Fruit fly (Drosophila melanogaster) whole organism, adult: ENCODE measurements around the gene CG14383.
A peak's percentile ranks its signal among the peaks of the same experiment; 100 is the strongest.

ENCODE experiments used
- CG11617 ChIP-seq: fragments of 200-800 bp; sonication (Bioruptor generic); optimal IDR thresholded peaks from 2 replicates; lab custom pipeline; 2017; ENCODE audit warnings: mild to moderate bottlenecking, missing biosample characterization, missing genetic modification reagents, missing genetic modification characterization
- CG12768 ChIP-seq: fragments of 200-800 bp; sonication (Bioruptor generic); optimal IDR thresholded peaks from 2 replicates; lab custom pipeline; 2017; ENCODE audit warnings: missing biosample characterization, missing genetic modification characterization, mild to moderate bottlenecking, moderate library complexity, missing genetic modification reagents
- CG14711 ChIP-seq: fragments of 200-800 bp; sonication (Bioruptor generic); optimal IDR thresholded peaks from 2 replicates; lab custom pipeline; 2018; ENCODE audit warnings: missing biosample characterization, mild to moderate bottlenecking, missing genetic modification characterization, moderate library complexity
- CG1620 ChIP-seq: fragments of 200-800 bp; sonication (Bioruptor generic); optimal IDR thresholded peaks from 2 replicates; lab custom pipeline; 2016; ENCODE audit warnings: missing biosample characterization, missing genetic modification characterization
- CG33017 ChIP-seq: fragments of 200-800 bp; sonication (Bioruptor generic); optimal IDR thresholded peaks from 2 replicates; lab custom pipeline; 2018; ENCODE audit warnings: missing biosample characterization, mild to moderate bottlenecking, missing genetic modification characterization, moderate library complexity
- CG5204 ChIP-seq: fragments of 200-800 bp; sonication (Bioruptor generic); optimal IDR thresholded peaks from 2 replicates; lab custom pipeline; 2016; ENCODE audit warnings: missing biosample characterization, missing genetic modification characterization
- CG7045 ChIP-seq: fragments of 200-800 bp; sonication (Bioruptor generic); optimal IDR thresholded peaks from 2 replicates; lab custom pipeline; 2017; ENCODE audit warnings: missing biosample characterization, mild to moderate bottlenecking, missing genetic modification characterization
- CG7101 ChIP-seq: fragments of 200-800 bp; sonication (Bioruptor generic); optimal IDR thresholded peaks from 2 replicates; lab custom pipeline; 2018; ENCODE audit warnings: missing biosample characterization, mild to moderate bottlenecking, missing genetic modification characterization, moderate library complexity
- Clk ChIP-seq: fragments of 200-800 bp; sonication (Bioruptor generic); optimal IDR thresholded peaks from 2 replicates; lab custom pipeline; 2017; ENCODE audit warnings: missing biosample characterization, missing genetic modification characterization
- Crg-1 ChIP-seq: fragments of 200-800 bp; sonication (Bioruptor generic); optimal IDR thresholded peaks from 2 replicates; lab custom pipeline; 2016; ENCODE audit warnings: missing biosample characterization, missing genetic modification characterization
- Hr96 ChIP-seq: fragments of 200-800 bp; sonication (Bioruptor generic); optimal IDR thresholded peaks from 2 replicates; lab custom pipeline; 2016; ENCODE audit warnings: missing biosample characterization, missing genetic modification characterization
- Mnt ChIP-seq: fragments of 200-800 bp; sonication (Bioruptor generic); optimal IDR thresholded peaks from 2 replicates; lab custom pipeline; 2016; ENCODE audit warnings: missing biosample characterization, mild to moderate bottlenecking, missing genetic modification characterization
- bab1 ChIP-seq: fragments of 200-800 bp; sonication (Bioruptor generic); optimal IDR thresholded peaks from 3 replicates; lab custom pipeline; 2019; ENCODE audit warnings: missing biosample characterization, mild to moderate bottlenecking, missing genetic modification characterization, moderate library complexity
- cic ChIP-seq: fragments of 200-800 bp; sonication (Bioruptor generic); optimal IDR thresholded peaks from 2 replicates; lab custom pipeline; 2017; ENCODE audit warnings: missing biosample characterization, mild to moderate bottlenecking, missing genetic modification characterization, moderate library complexity
- cnc ChIP-seq, 2 experiments: fragments of >200 bp; optimal IDR thresholded peaks; 2 replicates each; lab custom pipeline; 2017
- kay ChIP-seq: fragments of 200-800 bp; sonication (Bioruptor generic); peaks from one replicate; lab custom pipeline; 2016; ENCODE audit warnings: missing biosample characterization, missing genetic modification characterization, borderline replicate concordance
- ovo ChIP-seq: fragments of 200-800 bp; sonication (Bioruptor generic); optimal IDR thresholded peaks from 2 replicates; lab custom pipeline; 2016; ENCODE audit warnings: missing biosample characterization, missing genetic modification characterization
- pad ChIP-seq: fragments of 200-800 bp; sonication (Bioruptor generic); optimal IDR thresholded peaks from 3 replicates; lab custom pipeline; 2017; ENCODE audit warnings: missing biosample characterization, missing genetic modification characterization, mild to moderate bottlenecking, moderate library complexity, missing genetic modification reagents
- tj ChIP-seq: fragments of 200-800 bp; sonication (Bioruptor generic); optimal IDR thresholded peaks from 3 replicates; lab custom pipeline; 2017; ENCODE audit warnings: missing biosample characterization, mild to moderate bottlenecking, missing genetic modification characterization, moderate library complexity
- toe ChIP-seq: fragments of 200-800 bp; sonication (Bioruptor generic); optimal IDR thresholded peaks from 2 replicates; lab custom pipeline; 2016; ENCODE audit warnings: missing biosample characterization, missing genetic modification characterization

Gene CG14383

DNA sequence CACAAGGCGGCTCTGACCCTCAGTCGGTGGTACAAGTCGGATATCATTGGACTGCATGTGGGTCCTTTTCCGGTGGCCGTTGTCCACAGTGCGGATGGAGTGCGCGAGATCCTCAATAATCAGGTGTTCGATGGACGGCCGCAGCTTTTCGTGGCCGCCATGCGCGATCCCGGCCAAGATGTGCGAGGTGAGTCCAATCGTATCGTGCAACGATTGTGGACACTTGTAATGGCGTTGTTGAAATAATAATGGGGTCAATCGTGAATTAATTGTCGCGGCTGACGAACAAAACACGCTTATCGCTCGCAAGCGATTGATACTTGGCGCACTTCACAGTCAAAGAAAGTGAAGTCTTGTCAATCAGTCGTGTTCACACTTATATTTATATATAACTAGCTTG, 24.3 kb downstream of the CG14383 start:
- no peak for TF ChIP-seq CG1620
- no peak for TF ChIP-seq Clk (GFP tag; lab: Kevin White, UChicago)
- no peak for TF ChIP-seq toe (GFP tag; lab: Kevin White, UChicago)
- TF ChIP-seq CG33017 (tag; lab: Kevin White, UChicago): no peak

DNA sequence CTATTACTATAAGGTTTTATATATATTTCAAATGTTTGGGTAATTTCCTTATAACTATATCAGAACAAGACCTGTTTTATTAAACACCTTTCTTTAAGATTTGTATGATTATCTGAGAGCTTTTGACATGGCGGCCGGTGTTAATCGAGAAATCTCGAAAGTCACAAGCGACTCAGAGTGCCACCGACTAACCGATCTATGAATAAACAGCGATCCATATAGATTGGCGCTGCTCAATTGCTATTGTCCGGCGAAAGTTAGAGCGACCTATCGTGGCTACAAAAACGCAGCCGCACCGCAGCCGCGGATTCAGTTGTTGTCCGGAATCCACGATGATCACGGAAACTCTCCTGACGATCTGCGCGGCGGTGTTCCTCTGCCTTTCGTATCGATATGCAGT, 24.8 kb downstream of the CG14383 start, which contains the start of gene Cyp304a1:
Cyp304a1 (plus strand) TSS at position 301 of the 400 bp plus-strand sequence.
- TF ChIP-seq ovo (GFP tag; lab: Kevin White, UChicago) (no peak), Crg-1 (GFP tag; lab: Kevin White, UChicago) (no peak), CG5204 (GFP tag; lab: Kevin White, UChicago) (no peak), bab1 (GFP tag; lab: Kevin White, UChicago) (no peak), Hr96 (GFP tag; lab: Kevin White, UChicago) (no peak), CG14711 (tag; lab: Kevin White, UChicago) (no peak), CG7101 (tag; lab: Kevin White, UChicago) (no peak), Mnt (GFP tag; lab: Kevin White, UChicago) (no peak), Clk (GFP tag; lab: Kevin White, UChicago) (no peak), cic (GFP tag; lab: Kevin White, UChicago) (no peak), kay (GFP tag; lab: Kevin White, UChicago) (no peak), CG12768 (GFP tag; lab: Kevin White, UChicago) (no peak), tj (GFP tag; lab: Kevin White, UChicago) (no peak), CG1620 (no peak), CG33017 (tag; lab: Kevin White, UChicago) (no peak)

DNA sequence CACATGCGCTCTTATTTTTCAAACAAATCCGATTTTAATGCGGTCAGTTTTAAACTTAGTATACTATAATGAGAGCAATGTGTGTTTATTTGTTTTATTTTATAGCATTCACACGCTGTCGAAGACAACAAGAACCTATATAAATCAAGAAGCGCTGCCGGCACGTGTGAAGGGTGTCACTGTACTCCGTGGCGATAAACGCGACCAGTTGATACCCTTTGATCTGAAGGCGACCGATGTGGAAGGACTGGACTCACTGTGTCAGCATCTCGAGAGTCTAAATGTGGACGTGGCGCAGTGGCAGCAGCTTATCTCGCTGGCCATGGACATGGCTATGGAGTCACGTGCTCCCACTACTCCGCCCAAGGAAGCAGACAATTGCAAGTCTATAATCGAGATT, 25.7 kb downstream of the CG14383 start:
- no peak for TF ChIP-seq Crg-1 (GFP tag; lab: Kevin White, UChicago)
- no peak for TF ChIP-seq bab1 (GFP tag; lab: Kevin White, UChicago)
- no peak for TF ChIP-seq CG7045 (GFP tag; lab: Kevin White, UChicago)
- no peak for TF ChIP-seq Hr96 (GFP tag; lab: Kevin White, UChicago)
- TF ChIP-seq CG12768 (GFP tag; lab: Kevin White, UChicago): no peak
- no peak for TF ChIP-seq ovo (GFP tag; lab: Kevin White, UChicago)
- TF ChIP-seq pad (GFP tag; lab: Kevin White, UChicago): no peak
- no peak for TF ChIP-seq Clk (GFP tag; lab: Kevin White, UChicago)
- no peak for TF ChIP-seq CG5204 (GFP tag; lab: Kevin White, UChicago)
- no peak for TF ChIP-seq cic (GFP tag; lab: Kevin White, UChicago)
- no peak for TF ChIP-seq CG14711 (tag; lab: Kevin White, UChicago)
- TF ChIP-seq CG11617 (GFP tag; lab: Kevin White, UChicago): no peak
- no peak for TF ChIP-seq kay (GFP tag; lab: Kevin White, UChicago)
- TF ChIP-seq CG33017 (tag; lab: Kevin White, UChicago): no peak
- no peak for TF ChIP-seq tj (GFP tag; lab: Kevin White, UChicago)
- no peak for TF ChIP-seq toe (GFP tag; lab: Kevin White, UChicago)
- no peak for TF ChIP-seq Mnt (GFP tag; lab: Kevin White, UChicago)
- no peak for TF ChIP-seq CG1620
- no peak for TF ChIP-seq CG7101 (tag; lab: Kevin White, UChicago)

DNA sequence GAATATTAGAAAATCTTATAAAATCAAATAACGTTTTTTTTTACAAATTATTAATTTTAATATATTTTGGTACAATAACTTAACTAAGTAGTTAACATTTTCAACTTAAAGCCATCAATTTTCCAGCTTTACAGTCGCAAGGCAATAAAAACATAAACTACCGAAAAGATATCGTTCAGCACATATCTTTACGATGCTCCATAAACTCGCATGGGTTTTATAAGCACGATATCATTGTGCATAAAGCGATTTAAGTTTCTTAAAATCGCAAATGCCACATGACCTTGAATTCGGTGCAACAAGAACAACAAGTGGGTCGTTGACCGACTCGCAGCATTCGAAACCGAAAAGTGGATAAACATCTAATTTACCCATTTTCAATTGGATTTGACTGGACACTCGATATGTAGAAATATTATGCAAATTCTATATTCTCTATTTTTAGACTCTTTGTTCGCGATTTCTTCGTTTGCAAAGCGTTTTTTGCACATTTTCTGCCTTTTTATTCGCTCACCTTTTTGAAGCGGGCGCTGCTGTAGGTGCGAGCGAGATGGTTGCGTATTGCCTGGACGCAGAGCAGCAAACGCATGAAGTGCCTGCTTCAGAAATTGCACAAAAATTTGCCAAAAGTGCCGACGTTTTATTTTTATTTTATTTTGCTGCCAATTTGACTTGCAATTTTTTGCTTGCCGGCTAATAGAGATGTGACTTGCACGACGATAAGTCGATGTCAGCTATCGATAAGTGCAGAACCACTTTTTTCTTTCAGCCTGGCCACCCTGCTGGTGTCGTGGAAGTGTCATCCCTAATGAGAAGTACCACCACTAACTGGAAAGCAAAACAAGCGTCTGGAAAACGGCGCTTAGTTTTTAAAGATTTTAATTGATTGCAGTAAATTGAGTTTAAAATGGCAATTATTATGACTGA, 27.1 kb downstream of the CG14383 start, which contains the start of gene Spc25:
Spc25 (plus strand) TSS at position 817 of the 927 bp plus-strand sequence.
- TF ChIP-seq CG12768 (GFP tag; lab: Kevin White, UChicago) (no peak), CG1620 (peak; percentile 53), pad (GFP tag; lab: Kevin White, UChicago) (no peak), cnc (optimal IDR thresholded peaks at IDR 0.05; lab: Kevin White, UChicago) (no peak), CG7045 (GFP tag; lab: Kevin White, UChicago) (no peak), tj (GFP tag; lab: Kevin White, UChicago) (peak; percentile 64), Mnt (GFP tag; lab: Kevin White, UChicago) (peak; percentile 18), CG11617 (GFP tag; lab: Kevin White, UChicago) (no peak), CG7101 (tag; lab: Kevin White, UChicago) (peak; percentile 20), Clk (GFP tag; lab: Kevin White, UChicago) (no peak), Hr96 (GFP tag; lab: Kevin White, UChicago) (peak; percentile 29), toe (GFP tag; lab: Kevin White, UChicago) (peak; percentile 38), cic (GFP tag; lab: Kevin White, UChicago) (no peak), CG5204 (GFP tag; lab: Kevin White, UChicago) (peak; percentile 27), CG14711 (tag; lab: Kevin White, UChicago) (peak; percentile 63), bab1 (GFP tag; lab: Kevin White, UChicago) (peak; percentile 54), ovo (GFP tag; lab: Kevin White, UChicago) (no peak), CG33017 (tag; lab: Kevin White, UChicago) (no peak), Crg-1 (GFP tag; lab: Kevin White, UChicago) (peak; percentile 5), kay (GFP tag; lab: Kevin White, UChicago) (no peak)

DNA sequence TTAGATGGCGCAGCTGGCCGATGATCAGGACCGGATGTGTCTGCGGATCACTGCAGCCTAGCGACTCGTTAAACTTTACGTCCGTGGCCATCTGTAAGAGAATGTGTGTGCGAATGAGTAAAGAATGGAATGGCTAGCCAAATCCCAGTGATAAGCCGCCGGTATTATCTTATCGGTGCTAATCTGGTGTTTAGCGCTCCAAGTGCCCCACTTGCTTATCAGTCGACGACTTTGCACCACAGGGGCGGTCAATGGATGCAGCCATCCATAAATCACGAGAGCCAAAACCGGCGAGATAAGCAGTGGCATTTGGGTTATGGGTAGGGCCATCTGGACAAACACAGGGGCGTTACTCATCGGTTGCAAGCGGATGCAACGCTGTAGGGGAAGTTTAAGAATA, 28.1 kb downstream of the CG14383 start:
- TF ChIP-seq Clk (GFP tag; lab: Kevin White, UChicago): no peak
- no peak for TF ChIP-seq CG11617 (GFP tag; lab: Kevin White, UChicago)
- TF ChIP-seq pad (GFP tag; lab: Kevin White, UChicago): no peak
- no peak for TF ChIP-seq Crg-1 (GFP tag; lab: Kevin White, UChicago)
- TF ChIP-seq kay (GFP tag; lab: Kevin White, UChicago): no peak
- no peak for TF ChIP-seq CG5204 (GFP tag; lab: Kevin White, UChicago)
- TF ChIP-seq toe (GFP tag; lab: Kevin White, UChicago): no peak
- no peak for TF ChIP-seq CG14711 (tag; lab: Kevin White, UChicago)
- no peak for TF ChIP-seq CG33017 (tag; lab: Kevin White, UChicago)
- no peak for TF ChIP-seq Mnt (GFP tag; lab: Kevin White, UChicago)
- no peak for TF ChIP-seq CG7045 (GFP tag; lab: Kevin White, UChicago)
- TF ChIP-seq CG12768 (GFP tag; lab: Kevin White, UChicago): no peak
- TF ChIP-seq CG7101 (tag; lab: Kevin White, UChicago): no peak
- no peak for TF ChIP-seq tj (GFP tag; lab: Kevin White, UChicago)
- no peak for TF ChIP-seq CG1620
- no peak for TF ChIP-seq bab1 (GFP tag; lab: Kevin White, UChicago)
